Fruit fly (Drosophila melanogaster): ENCODE data around the gene CG15258.

CG15258 gene

dm6 chr2L:15331353-15331752 lies 30.1 kb downstream of the CG15258 start (continued):
- TF ChIP-seq CG2129 (GFP tag; IDR thresholded peaks at IDR 0.05; ENCODE audit: partially characterized antibody) (no peak), tio (GFP tag; optimal IDR thresholded peaks at IDR 0.05) (no peak), Sox100B (GFP tag; optimal IDR thresholded peaks at IDR 0.05) (no peak), HmgD (GFP tag; optimal IDR thresholded peaks at IDR 0.05) (no peak), NFAT (GFP tag; IDR thresholded peaks at IDR 0.05) (no peak), CG6813 (GFP tag; optimal IDR thresholded peaks at IDR 0.05) (no peak), NfI (GFP tag; optimal IDR thresholded peaks at IDR 0.05) (no peak), ewg (GFP tag; optimal IDR thresholded peaks at IDR 0.05) (no peak), CG7271 (tag; optimal IDR thresholded peaks at IDR 0.05) (peak; percentile 29), CG11093 (GFP tag; IDR thresholded peaks at IDR 0.05) (no peak), CG9609 (GFP tag; optimal IDR thresholded peaks at IDR 0.05) (no peak), Elba2 (GFP tag; optimal IDR thresholded peaks at IDR 0.05) (peak; percentile 14), ftz-f1 (GFP tag; optimal IDR thresholded peaks at IDR 0.05) (no peak), chif (GFP tag; optimal IDR thresholded peaks at IDR 0.05) (no peak), BEAF-32 (GFP tag; optimal IDR thresholded peaks at IDR 0.05) (no peak), lmd (GFP tag; IDR thresholded peaks at IDR 0.05) (no peak), CG18599 (GFP tag; optimal IDR thresholded peaks at IDR 0.05) (no peak), CG15479 (GFP tag; optimal IDR thresholded peaks at IDR 0.05) (peak; percentile 72), Hmx (GFP tag; optimal IDR thresholded peaks at IDR 0.05) (no peak), CG32532 (GFP tag; IDR thresholded peaks at IDR 0.05) (no peak), gsb (GFP tag; IDR thresholded peaks at IDR 0.05) (no peak), insv (GFP tag; optimal IDR thresholded peaks at IDR 0.05) (no peak), CG3065 (GFP tag; optimal IDR thresholded peaks at IDR 0.05) (no peak), CoRest (tag; optimal IDR thresholded peaks at IDR 0.05) (no peak), stwl (tag; optimal IDR thresholded peaks at IDR 0.05) (no peak), pb (GFP tag; optimal IDR thresholded peaks at IDR 0.05) (no peak), BtbVII (GFP tag; optimal IDR thresholded peaks at IDR 0.05) (no peak), CG1602 (GFP tag; optimal IDR thresholded peaks at IDR 0.05) (no peak), CG3726 (GFP tag; IDR thresholded peaks at IDR 0.05) (no peak), NK7.1 (GFP tag; optimal IDR thresholded peaks at IDR 0.05) (no peak), tll (GFP tag; optimal IDR thresholded peaks at IDR 0.05) (peak in 1 of 2 experiments; percentile 47), TFAM (GFP tag; optimal IDR thresholded peaks at IDR 0.05) (no peak), ind (GFP tag; optimal IDR thresholded peaks at IDR 0.05) (no peak), Gsc (GFP tag; IDR thresholded peaks at IDR 0.05) (no peak), bbx (GFP tag; IDR thresholded peaks at IDR 0.05; ENCODE audit: partially characterized antibody) (no peak), CG2889 (GFP tag; IDR thresholded peaks at IDR 0.05) (no peak), gce (GFP tag; IDR thresholded peaks at IDR 0.05) (no peak), ssp (GFP tag; IDR thresholded peaks at IDR 0.05) (no peak), zen (tag; optimal IDR thresholded peaks at IDR 0.05) (peak; percentile 92), prd (optimal IDR thresholded peaks at IDR 0.05) (no peak), prd (GFP tag; IDR thresholded peaks at IDR 0.05) (peak; percentile 76), CG9727 (GFP tag; optimal IDR thresholded peaks at IDR 0.05) (peak; percentile 10), CG18619 (GFP tag; optimal IDR thresholded peaks at IDR 0.05) (no peak), Neu2 (GFP tag; optimal IDR thresholded peaks at IDR 0.05; ENCODE audit: borderline replicate concordance) (peak; percentile 13), Med (GFP tag) (no peak), ems (GFP tag; optimal IDR thresholded peaks at IDR 0.05) (no peak), CG14050 (GFP tag; IDR thresholded peaks at IDR 0.05) (no peak), CG3407 (GFP tag; optimal IDR thresholded peaks at IDR 0.05) (no peak), caup (GFP tag; optimal IDR thresholded peaks at IDR 0.05; ENCODE audit: severe bottlenecking) (no peak), gt (GFP tag; IDR thresholded peaks at IDR 0.05) (no peak)
